Worm (Caenorhabditis elegans): ENCODE measurements around the gene C55B6.1.
A peak's percentile ranks its signal among the peaks of the same experiment; 100 is the strongest.

The C55B6.1 gene

ce11 chrX:7200475-7200874 lies 311 bp downstream of the C55B6.1 start (continued):
- TF ChIP-seq ztf-11 (tag; optimal IDR thresholded peaks at IDR 0.05), result no peak
- TF ChIP-seq R02D3.7 (tag; optimal IDR thresholded peaks at IDR 0.05), result no peak
- no peak for TF ChIP-seq ama-1 (optimal IDR thresholded peaks at IDR 0.05)
- no peak for TF ChIP-seq T20F7.1 (GFP tag; optimal IDR thresholded peaks at IDR 0.05)
- TF ChIP-seq madf-9 (GFP tag; conservative IDR thresholded peaks at IDR 0.05), result no peak
- no peak for TF ChIP-seq lin-38 (GFP tag; IDR thresholded peaks at IDR 0.05)
- TF ChIP-seq egl-43 (GFP tag; IDR thresholded peaks at IDR 0.05), result no peak
- TF ChIP-seq F44E2.7 (GFP tag; IDR thresholded peaks at IDR 0.05), result no peak
- no peak for TF ChIP-seq gei-8 (GFP tag; optimal IDR thresholded peaks at IDR 0.05)
- TF ChIP-seq unc-62 (GFP tag; optimal IDR thresholded peaks at IDR 0.05 in 1 of 2), result peak in 1 of 2 experiments; percentile 87
- TF ChIP-seq unc-62 (tag; optimal IDR thresholded peaks at IDR 0.05), result no peak
- TF ChIP-seq hif-1 (tag; optimal IDR thresholded peaks at IDR 0.05), result no peak
- no peak for TF ChIP-seq cey-2 (tag; optimal IDR thresholded peaks at IDR 0.05; ENCODE audit: borderline replicate concordance, insufficient read depth)
- TF ChIP-seq daf-16 (GFP tag; optimal IDR thresholded peaks at IDR 0.05), result no peak
- peak; percentile 79 for TF ChIP-seq daf-16 (tag; optimal IDR thresholded peaks at IDR 0.05)
- no peak for TF ChIP-seq ceh-44 (GFP tag; IDR thresholded peaks at IDR 0.05)
- no peak for TF ChIP-seq zip-2 (tag; optimal IDR thresholded peaks at IDR 0.05)
- no peak for TF ChIP-seq nhr-76 (tag; optimal IDR thresholded peaks at IDR 0.05)
- no peak for TF ChIP-seq duxl-1 (tag; optimal IDR thresholded peaks at IDR 0.05; ENCODE audit: poor library complexity)
- no peak for TF ChIP-seq mes-2 (tag; optimal IDR thresholded peaks at IDR 0.05; ENCODE audit: poor library complexity, severe bottlenecking)
- no peak for TF ChIP-seq nhr-6 (tag; optimal IDR thresholded peaks at IDR 0.05)
- TF ChIP-seq zfp-3 (GFP tag; conservative IDR thresholded peaks at IDR 0.05), result 0 out of 2 replicates have a peak, but pooled peaks have one; percentile 32
- peak; percentile 52 for TF ChIP-seq ztf-7 (tag; optimal IDR thresholded peaks at IDR 0.05)
- no peak for TF ChIP-seq madf-5 (GFP tag; IDR thresholded peaks at IDR 0.05)
- TF ChIP-seq mxl-3 (GFP tag; optimal IDR thresholded peaks at IDR 0.05), result no peak
- TF ChIP-seq lin-39 (tag; optimal IDR thresholded peaks at IDR 0.05), result no peak
- no peak for TF ChIP-seq ceh-62 (tag; optimal IDR thresholded peaks at IDR 0.05)
- no peak for TF ChIP-seq nhr-11 (tag; optimal IDR thresholded peaks at IDR 0.05)
- peak; percentile 55 for TF ChIP-seq dve-1 (tag; optimal IDR thresholded peaks at IDR 0.05; ENCODE audit: insufficient read depth)
- 0 out of 2 replicates have a peak, but pooled peaks have one; percentile 40 for TF ChIP-seq php-3 (GFP tag; IDR thresholded peaks at IDR 0.05)
- TF ChIP-seq nhr-25 (tag; optimal IDR thresholded peaks at IDR 0.05; ENCODE audit: borderline replicate concordance, insufficient read depth), result no peak
- no peak for TF ChIP-seq egl-27 (tag; optimal IDR thresholded peaks at IDR 0.05)
- peak; percentile 3 for TF ChIP-seq mep-1 (tag; optimal IDR thresholded peaks at IDR 0.05)
- no peak for TF ChIP-seq F49E8.2 (tag; optimal IDR thresholded peaks at IDR 0.05; ENCODE audit: borderline replicate concordance)
- no peak for TF ChIP-seq skn-1 (tag; optimal IDR thresholded peaks at IDR 0.05)
- no peak for TF ChIP-seq zip-11 (GFP tag; IDR thresholded peaks at IDR 0.05)
- no peak for TF ChIP-seq lim-7 (GFP tag; IDR thresholded peaks at IDR 0.05)
- TF ChIP-seq pha-4 (GFP tag; IDR thresholded peaks at IDR 0.05), result no peak
- TF ChIP-seq pha-4 (tag; optimal IDR thresholded peaks at IDR 0.05), result no peak
- TF ChIP-seq nhr-10 (tag; optimal IDR thresholded peaks at IDR 0.05), result peak; percentile 22
- TF ChIP-seq nhr-77 (tag; optimal IDR thresholded peaks at IDR 0.05), result peak; percentile 33
- TF ChIP-seq lin-13 (GFP tag; optimal IDR thresholded peaks at IDR 0.05), result peak; percentile 18
- peak; percentile 64 for TF ChIP-seq dmd-6 (GFP tag; IDR thresholded peaks at IDR 0.05)
- TF ChIP-seq nhr-42 (GFP tag; IDR thresholded peaks at IDR 0.05), result no peak
- TF ChIP-seq daf-19 (GFP tag; conservative IDR thresholded peaks at IDR 0.05), result no peak
- no peak for TF ChIP-seq tag-97 (GFP tag; IDR thresholded peaks at IDR 0.05)
- no peak for TF ChIP-seq saeg-2 (GFP tag; IDR thresholded peaks at IDR 0.05)
- no peak for TF ChIP-seq snpc-1.2 (GFP tag; IDR thresholded peaks at IDR 0.05)
- no peak for TF ChIP-seq ctbp-1 (GFP tag; IDR thresholded peaks at IDR 0.05)
- TF ChIP-seq zag-1 (tag; optimal IDR thresholded peaks at IDR 0.05), result no peak

Data from whole organism, L4 larva.